Worm (Caenorhabditis elegans) whole organism, mixed stage, embryonic: ENCODE measurements around the gene ins-19.
"Not testable (repeated sequence)": the region's sequence is repeated elsewhere in the genome, so short reads cannot be mapped to it uniquely, and the experiment has no call there.

Experiments
- M03D4.4 ChIP-seq: sonication (generic microtip); optimal IDR thresholded peaks from 2 replicates; lab custom pipeline; 2017; ENCODE audit warnings: mild to moderate bottlenecking, missing genetic modification characterization, missing compliant biosample characterization
- bed-3 ChIP-seq: fragments of 200-800 bp; sonication (Bioruptor generic); optimal IDR thresholded peaks from 3 replicates; lab custom pipeline; 2018; ENCODE audit warnings: mild to moderate bottlenecking, missing genetic modification characterization, moderate library complexity, missing compliant biosample characterization
- blmp-1 ChIP-seq: fragments of 150-350 bp; optimal IDR thresholded peaks from 2 replicates; lab custom pipeline; 2014; ENCODE audit warnings: missing biosample characterization, missing genetic modification characterization
- ceh-39 ChIP-seq: fragments of 150-350 bp; optimal IDR thresholded peaks from 2 replicates; lab custom pipeline; 2014; ENCODE audit warnings: missing biosample characterization, missing genetic modification characterization
- ces-1 ChIP-seq: fragments of 150-350 bp; optimal IDR thresholded peaks from 2 replicates; lab custom pipeline; 2014; ENCODE audit warnings: missing biosample characterization, missing genetic modification reagents, missing genetic modification characterization
- drap-1 ChIP-seq: fragments of 200-800 bp; sonication (Bioruptor generic); optimal IDR thresholded peaks from 3 replicates; lab custom pipeline; 2018; ENCODE audit warnings: mild to moderate bottlenecking, missing genetic modification characterization, missing compliant biosample characterization
- elt-1 ChIP-seq: sonication (generic microtip); optimal IDR thresholded peaks from 2 replicates; lab custom pipeline; 2017; ENCODE audit warnings: missing genetic modification characterization, mild to moderate bottlenecking, missing compliant biosample characterization, antibody characterized with exemption, moderate library complexity, borderline replicate concordance; ENCODE audit not compliant: insufficient read depth
- ham-2 ChIP-seq: fragments of 200-800 bp; sonication (Bioruptor generic); optimal IDR thresholded peaks from 2 replicates; lab custom pipeline; 2018; ENCODE audit warnings: mild to moderate bottlenecking, missing genetic modification characterization, missing compliant biosample characterization
- hlh-1 ChIP-seq: fragments of 150-350 bp; optimal IDR thresholded peaks from 2 replicates; lab custom pipeline; 2014; ENCODE audit warnings: missing biosample characterization, missing genetic modification reagents, missing genetic modification characterization
- lin-13 ChIP-seq: fragments of 150-350 bp; optimal IDR thresholded peaks from 2 replicates; lab custom pipeline; 2014; ENCODE audit warnings: missing biosample characterization, missing genetic modification characterization
- lin-32 ChIP-seq: fragments of 200-800 bp; sonication (Bioruptor generic); optimal IDR thresholded peaks from 2 replicates; lab custom pipeline; 2018; ENCODE audit warnings: mild to moderate bottlenecking, missing genetic modification characterization, missing compliant biosample characterization
- lsy-2 ChIP-seq: fragments of 150-350 bp; optimal IDR thresholded peaks from 2 replicates; lab custom pipeline; 2014; ENCODE audit warnings: missing biosample characterization, missing genetic modification characterization
- mls-2 ChIP-seq: sonication (generic microtip); optimal IDR thresholded peaks from 2 replicates; lab custom pipeline; 2016; ENCODE audit warnings: mild to moderate bottlenecking, missing genetic modification characterization, moderate library complexity, missing compliant biosample characterization
- nhr-12 ChIP-seq: fragments of 150-350 bp; optimal IDR thresholded peaks from 2 replicates; lab custom pipeline; 2014; ENCODE audit warnings: missing biosample characterization, missing genetic modification characterization
- nhr-237 ChIP-seq: fragments of 150-350 bp; optimal IDR thresholded peaks from 2 replicates; lab custom pipeline; 2014; ENCODE audit warnings: missing biosample characterization, missing genetic modification characterization
- nhr-76 ChIP-seq: sonication (generic microtip); optimal IDR thresholded peaks from 2 replicates; lab custom pipeline; 2017; ENCODE audit warnings: missing biosample characterization, missing genetic modification characterization
- pha-4 ChIP-seq: fragments of 150-350 bp; optimal IDR thresholded peaks from 2 replicates; lab custom pipeline; 2018; ENCODE audit warnings: missing biosample characterization, missing genetic modification reagents, missing genetic modification characterization
- sem-2 ChIP-seq: fragments of 200-800 bp; sonication (Bioruptor generic); optimal IDR thresholded peaks from 2 replicates; lab custom pipeline; 2018; ENCODE audit warnings: mild to moderate bottlenecking, missing genetic modification characterization, missing compliant biosample characterization
- snpc-4 ChIP-seq: fragments of 150-350 bp; optimal IDR thresholded peaks from 2 replicates; lab custom pipeline; 2014; ENCODE audit warnings: missing biosample characterization, missing genetic modification characterization
- sptf-1 ChIP-seq: sonication (generic microtip); optimal IDR thresholded peaks from 2 replicates; lab custom pipeline; 2017; ENCODE audit warnings: mild to moderate bottlenecking, missing genetic modification characterization, moderate library complexity, missing compliant biosample characterization
- tbx-8 ChIP-seq: fragments of 200-800 bp; sonication (Bioruptor generic); optimal IDR thresholded peaks from 2 replicates; lab custom pipeline; 2018; ENCODE audit warnings: mild to moderate bottlenecking, missing genetic modification characterization, moderate library complexity, missing compliant biosample characterization
- unc-120 ChIP-seq: sonication (generic microtip); optimal IDR thresholded peaks from 2 replicates; lab custom pipeline; 2017; ENCODE audit warnings: missing genetic modification characterization, missing compliant biosample characterization; ENCODE audit not compliant: poor library complexity, severe bottlenecking
- unc-39 ChIP-seq: fragments of 150-350 bp; optimal IDR thresholded peaks from 2 replicates; lab custom pipeline; 2014; ENCODE audit warnings: missing biosample characterization, missing genetic modification characterization
- unc-62 ChIP-seq: fragments of 150-350 bp; optimal IDR thresholded peaks from 2 replicates; lab custom pipeline; 2014; ENCODE audit warnings: missing biosample characterization, missing genetic modification reagents, missing genetic modification characterization
- zip-8 ChIP-seq: fragments of 150-350 bp; optimal IDR thresholded peaks from 2 replicates; lab custom pipeline; 2014; ENCODE audit warnings: missing biosample characterization, missing genetic modification characterization
- ztf-11 ChIP-seq: fragments of 150-350 bp; optimal IDR thresholded peaks from 2 replicates; lab custom pipeline; 2014; ENCODE audit warnings: missing biosample characterization, missing genetic modification characterization

The ins-19 gene

DNA sequence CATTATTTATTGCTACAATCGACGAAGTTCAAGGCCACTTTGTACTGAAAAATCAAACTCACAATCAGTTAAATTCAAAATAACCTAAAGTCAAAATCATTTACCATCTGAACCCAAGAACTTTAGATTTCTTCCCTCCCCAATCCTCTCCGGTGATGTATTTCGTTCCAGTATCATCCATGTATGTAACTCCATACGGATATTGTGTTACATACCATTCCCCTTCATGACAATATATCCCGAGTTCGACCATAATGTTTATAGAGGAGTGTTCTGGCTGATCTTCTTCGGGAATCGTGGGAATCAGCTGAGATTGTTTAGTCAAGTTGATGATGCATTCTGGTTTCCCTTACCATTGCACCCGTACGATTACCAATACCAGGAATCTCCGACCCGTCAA lies 22.2 kb upstream of the ins-19 start:
- TF ChIP-seq lsy-2 (tag; lab: Kevin White, UChicago), result no peak
- no peak for TF ChIP-seq unc-62 (GFP tag; lab: Kevin White, UChicago)
- no peak for TF ChIP-seq bed-3 (GFP tag; lab: Kevin White, UChicago)

DNA sequence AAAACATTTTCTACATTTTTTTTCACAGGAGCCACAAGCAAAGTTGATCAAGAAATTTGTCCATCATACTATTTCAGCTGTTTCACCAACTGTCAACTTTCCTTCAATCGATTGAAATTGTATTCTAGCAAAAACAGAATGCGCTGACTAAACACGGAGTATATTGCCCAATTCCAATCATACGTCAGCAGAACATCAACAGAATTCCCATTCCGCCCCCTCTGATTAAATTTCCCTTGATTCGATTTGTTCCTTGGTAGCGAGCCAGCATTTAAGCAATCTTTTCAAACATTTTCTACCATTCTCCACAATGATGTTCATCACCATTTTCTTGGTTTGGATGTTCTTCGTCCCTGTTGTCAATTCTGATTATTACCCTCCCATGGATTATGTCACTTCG lies 19.6 kb upstream of the ins-19 start, which contains the start of gene T10D4.15:
TSS of gene T10D4.15 (plus strand) at position 301 of the 400 bp plus-strand sequence.
- no peak for TF ChIP-seq nhr-237 (tag; lab: Kevin White, UChicago)
- no peak for TF ChIP-seq blmp-1
- no peak for TF ChIP-seq drap-1 (GFP tag; lab: Kevin White, UChicago)
- TF ChIP-seq sptf-1 (tag; lab: Kevin White, UChicago), result no peak
- no peak for TF ChIP-seq lin-32 (GFP tag; lab: Kevin White, UChicago)
- TF ChIP-seq pha-4 (tag; lab: Kevin White, UChicago), result no peak
- TF ChIP-seq unc-39, result no peak
- TF ChIP-seq ztf-11 (tag; lab: Kevin White, UChicago), result no peak
- TF ChIP-seq unc-120 (tag; lab: Kevin White, UChicago), result no peak
- no peak for TF ChIP-seq unc-62 (GFP tag; lab: Kevin White, UChicago)
- TF ChIP-seq snpc-4 (tag; lab: Kevin White, UChicago), result no peak
- no peak for TF ChIP-seq hlh-1
- no peak for TF ChIP-seq ham-2 (GFP tag; lab: Kevin White, UChicago)
- TF ChIP-seq ces-1, result no peak
- no peak for TF ChIP-seq bed-3 (GFP tag; lab: Kevin White, UChicago)
- no peak for TF ChIP-seq ceh-39
- TF ChIP-seq, all 35 proteins: peak for 0

DNA sequence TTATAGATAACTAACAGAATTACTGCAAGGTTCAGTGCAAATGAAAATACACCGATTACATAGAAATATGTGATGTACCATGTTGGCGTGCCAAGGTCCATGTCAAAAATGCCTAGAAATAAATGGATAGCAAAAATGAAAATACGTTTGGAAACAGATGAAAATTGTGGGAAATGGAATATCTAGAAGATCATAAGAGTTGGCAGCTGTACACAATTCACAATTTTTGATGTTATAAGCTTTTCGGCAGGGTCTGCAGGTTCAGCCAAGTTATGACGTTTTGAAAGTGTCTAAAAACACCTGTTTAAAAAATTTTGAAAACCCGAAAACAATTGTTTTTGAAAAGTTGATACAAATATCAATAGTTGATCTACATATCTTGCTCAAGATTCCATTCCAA lies 18.3 kb upstream of the ins-19 start, which contains the start of gene sri-43:
TSS of gene sri-43 (minus strand) at position 101 of the 400 bp plus-strand sequence.
- not testable (repeated sequence) for TF ChIP-seq ztf-11 (tag; lab: Kevin White, UChicago); ces-1; blmp-1

DNA sequence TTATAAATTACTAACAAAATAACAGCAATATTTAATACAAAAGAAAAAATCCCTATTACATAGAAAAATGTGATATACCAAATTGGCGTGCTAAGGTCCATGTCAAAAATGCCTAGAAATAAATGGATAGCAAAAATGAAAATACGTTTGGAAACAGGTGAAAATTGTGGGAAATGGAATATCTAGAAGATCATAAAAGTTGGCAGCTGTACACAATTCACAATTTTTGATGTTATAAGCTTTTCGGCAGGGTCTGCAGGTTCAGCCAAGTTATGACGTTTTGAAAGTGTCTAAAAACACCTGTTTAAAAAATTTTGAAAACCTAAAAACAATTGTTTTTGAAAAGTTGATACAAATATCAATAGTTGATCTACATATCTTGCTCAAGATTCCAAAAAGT lies 16.6 kb upstream of the ins-19 start, which contains the start of gene sri-42:
TSS of gene sri-42 (minus strand) at position 101 of the 400 bp plus-strand sequence.
- not testable (repeated sequence) for TF ChIP-seq unc-62 (GFP tag; lab: Kevin White, UChicago); elt-1 (tag; lab: Kevin White, UChicago); hlh-1

DNA sequence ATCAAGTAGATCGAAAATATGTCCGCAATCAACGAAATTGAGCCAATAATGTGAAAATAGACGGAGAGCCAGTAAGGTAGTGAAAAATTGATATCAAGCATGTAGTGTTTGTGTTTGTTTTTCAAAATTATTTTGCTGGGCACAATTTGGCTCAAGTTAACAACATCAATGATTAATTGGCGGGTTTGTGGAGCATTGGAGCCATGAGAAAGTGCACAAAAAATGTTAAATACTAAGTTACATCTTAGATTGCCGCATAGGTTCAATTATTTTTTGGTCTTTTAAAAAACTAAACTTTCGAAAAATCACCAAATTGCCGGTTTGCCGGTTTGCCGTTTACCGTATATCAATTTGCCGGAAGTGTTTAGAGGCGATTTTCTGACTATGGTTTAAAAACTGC lies 11.6 kb upstream of the ins-19 start, which contains the start of gene sri-54:
TSS of gene sri-54 (minus strand) at position 101 of the 400 bp plus-strand sequence.
- TF ChIP-seq sptf-1 (tag; lab: Kevin White, UChicago) (no peak), nhr-12 (tag; lab: Kevin White, UChicago) (no peak), lin-32 (GFP tag; lab: Kevin White, UChicago) (no peak), tbx-8 (GFP tag; lab: Kevin White, UChicago) (no peak), hlh-1 (no peak), unc-62 (GFP tag; lab: Kevin White, UChicago) (no peak), M03D4.4 (no peak), sem-2 (GFP tag; lab: Kevin White, UChicago) (no peak), lin-13 (tag; lab: Kevin White, UChicago) (no peak), zip-8 (tag; lab: Kevin White, UChicago) (no peak), mls-2 (tag; lab: Kevin White, UChicago) (no peak), snpc-4 (tag; lab: Kevin White, UChicago) (no peak), ces-1 (no peak), ztf-11 (tag; lab: Kevin White, UChicago) (no peak)

DNA sequence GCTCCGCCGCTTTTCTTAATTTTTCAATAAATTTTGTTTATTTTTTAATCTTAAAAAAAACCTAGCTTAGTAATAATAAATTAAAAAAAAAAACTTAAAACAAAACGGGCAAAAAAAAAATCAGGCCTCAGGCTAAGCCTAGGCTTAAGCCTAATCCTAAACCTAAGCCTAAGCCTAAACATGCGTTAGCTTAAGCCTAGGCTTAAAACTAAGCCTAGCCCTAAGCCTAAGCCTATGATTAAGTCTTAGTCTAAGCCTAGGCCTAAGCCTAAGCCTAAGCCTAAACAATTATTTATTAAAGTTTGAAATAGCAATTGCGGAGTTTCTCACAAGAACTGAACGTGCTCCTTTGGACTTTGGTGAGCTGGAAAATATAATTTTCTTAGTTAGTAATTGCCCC lies 9.1 kb upstream of the ins-19 start:
- TF ChIP-seq ces-1 (no peak), pha-4 (tag; lab: Kevin White, UChicago) (no peak), sptf-1 (tag; lab: Kevin White, UChicago) (no peak), snpc-4 (tag; lab: Kevin White, UChicago) (no peak)

DNA sequence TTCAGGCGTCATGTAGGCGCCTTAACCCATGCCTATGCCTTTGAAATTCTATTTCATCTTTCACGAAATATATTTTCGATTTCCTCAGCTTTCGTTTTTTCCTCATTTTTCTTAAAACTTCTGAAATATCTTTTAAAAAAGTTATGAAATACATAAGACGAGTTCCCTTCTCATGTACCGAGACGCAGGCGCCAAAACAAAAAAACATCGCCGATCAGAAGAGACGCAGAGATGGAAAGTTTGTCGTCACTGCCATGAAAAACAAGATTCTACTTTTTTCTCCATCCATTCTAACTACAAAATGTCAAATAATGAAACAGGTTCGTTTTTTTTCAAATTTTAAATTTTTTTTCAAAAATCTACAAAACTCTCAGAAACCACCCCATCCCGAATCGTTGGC lies 2.8 kb upstream of the ins-19 start, which contains the start of gene chil-24:
TSS of gene chil-24 (plus strand) at position 156 of the 400 bp plus-strand sequence.
- TF ChIP-seq ces-1 (no peak), nhr-76 (tag; lab: Kevin White, UChicago) (no peak), sem-2 (GFP tag; lab: Kevin White, UChicago) (no peak), drap-1 (GFP tag; lab: Kevin White, UChicago) (no peak), sptf-1 (tag; lab: Kevin White, UChicago) (no peak), unc-120 (tag; lab: Kevin White, UChicago) (no peak)
